Fruit fly (Drosophila melanogaster): ENCODE data around the gene CG12054.

- TF ChIP-seq Pif1B (GFP tag; optimal IDR thresholded peaks at IDR 0.05) (peak; percentile 60), CG34367 (tag; optimal IDR thresholded peaks at IDR 0.05) (no peak), CG12605 (GFP tag; IDR thresholded peaks at IDR 0.05) (no peak), CG14655 (GFP tag; optimal IDR thresholded peaks at IDR 0.05) (peak; percentile 15), CG8301 (tag; optimal IDR thresholded peaks at IDR 0.05) (peak; percentile 52), rn (GFP tag; IDR thresholded peaks at IDR 0.05) (no peak), CG4496 (GFP tag; IDR thresholded peaks at IDR 0.05) (peak; percentile 58; the same call in 2 of the 3 replicates)
These were observed 26.9 kb downstream of the CG12054 start for dm6 chr3R:31247281-31247995.
